Fruit fly (Drosophila melanogaster) ovary, adult (tissue): ENCODE results near the gene CG18628.

Experiments used
- CG17801 ChIP-seq: fragments of 200-800 bp; optimal IDR thresholded peaks from 2 replicates; lab custom pipeline; 2019; ENCODE audit warnings: missing biosample characterization, mild to moderate bottlenecking, missing genetic modification characterization, moderate library complexity; ENCODE audit not compliant: partially characterized antibody

The CG18628 gene

DNA sequence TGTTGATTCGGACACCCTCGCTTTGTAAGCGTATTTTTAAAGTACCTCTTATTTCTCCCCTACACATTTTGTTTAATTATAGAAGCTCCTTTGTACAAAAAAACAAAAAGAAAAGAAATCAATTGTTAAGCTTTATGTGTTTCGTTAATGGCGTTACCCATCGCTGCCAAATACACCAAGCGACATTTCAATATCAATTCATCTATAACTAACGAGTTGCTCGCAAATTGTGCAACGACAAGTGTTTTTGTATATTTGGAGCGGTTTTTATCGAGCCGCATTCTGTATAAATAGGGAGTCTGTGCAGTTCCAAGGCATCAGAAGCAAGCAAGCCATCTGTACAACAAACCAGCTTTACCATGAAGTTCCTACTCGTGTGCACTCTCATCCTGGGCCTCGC is at the start of gene CG18628:
Gene CG18628 (plus strand): TSS at position 301 of the 400 bp plus-strand sequence.
- TF ChIP-seq CG17801 (GFP tag; lab: Kevin White, UChicago), result no peak

DNA sequence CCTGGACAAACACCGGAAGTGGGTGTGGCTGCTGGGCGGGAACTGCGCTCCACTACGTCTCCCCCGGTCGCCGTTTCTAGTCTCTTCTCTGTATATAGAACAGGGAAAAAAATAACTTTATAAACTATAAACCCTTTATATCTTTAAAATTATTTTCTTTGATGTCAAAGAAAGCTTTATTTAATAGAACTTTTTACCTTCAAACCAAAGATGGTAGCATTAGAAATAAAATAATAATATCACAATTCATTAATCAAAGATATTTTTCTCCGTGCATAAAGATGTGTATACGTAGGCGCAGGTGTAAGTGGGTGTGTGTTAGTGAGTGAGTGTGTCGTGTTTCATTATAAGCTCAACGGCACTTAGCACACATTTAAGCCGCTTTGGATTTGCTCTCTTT is 40.0 kb upstream of the CG18628 start:
- TF ChIP-seq CG17801 (GFP tag; lab: Kevin White, UChicago), result no peak

DNA sequence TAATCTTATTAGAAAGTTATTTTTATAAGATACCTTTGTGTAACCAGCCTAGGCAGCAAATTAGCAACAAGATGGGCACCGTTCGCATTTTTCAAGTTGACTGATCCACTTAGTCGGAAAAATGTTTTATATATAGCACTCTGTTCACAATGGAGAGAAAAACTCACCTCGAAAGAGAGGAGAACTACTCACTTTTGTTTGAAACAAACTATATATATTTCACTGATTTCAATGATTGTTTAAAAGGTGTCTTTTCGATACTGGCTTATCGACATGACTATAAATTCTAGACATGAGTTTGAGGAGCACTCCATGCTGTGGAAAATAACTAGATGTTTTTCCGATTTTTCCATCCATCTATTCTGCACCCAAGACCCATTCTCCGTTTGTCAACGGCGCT is 16.1 kb upstream of the CG18628 start, which contains the start of gene CG42521:
Gene CG42521 (minus strand): TSS at position 101 of the 400 bp plus-strand sequence.
- no peak for TF ChIP-seq CG17801 (GFP tag; lab: Kevin White, UChicago)

DNA sequence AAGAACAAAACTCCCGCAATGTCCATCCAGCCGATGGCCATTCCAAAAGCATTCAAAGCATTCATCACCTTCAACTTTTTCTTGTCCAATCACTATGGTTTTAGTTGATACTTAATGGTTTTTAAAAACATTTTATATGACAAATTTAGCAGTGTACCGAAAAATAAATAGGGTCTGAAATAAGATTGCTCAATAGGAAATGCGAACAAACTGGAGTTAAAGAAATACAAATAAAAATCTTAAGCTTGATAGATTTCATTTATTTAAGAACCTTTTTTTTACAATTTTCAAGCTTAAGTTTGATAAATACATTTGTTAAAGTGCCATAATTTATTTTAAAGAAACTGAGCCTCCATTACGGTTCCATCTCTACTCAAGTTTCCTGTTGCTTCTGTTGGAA is 14.0 kb upstream of the CG18628 start, which contains the start of gene CG43127:
Gene CG43127 (minus strand): TSS at position 101 of the 400 bp plus-strand sequence.
- TF ChIP-seq CG17801 (GFP tag; lab: Kevin White, UChicago), result no peak

DNA sequence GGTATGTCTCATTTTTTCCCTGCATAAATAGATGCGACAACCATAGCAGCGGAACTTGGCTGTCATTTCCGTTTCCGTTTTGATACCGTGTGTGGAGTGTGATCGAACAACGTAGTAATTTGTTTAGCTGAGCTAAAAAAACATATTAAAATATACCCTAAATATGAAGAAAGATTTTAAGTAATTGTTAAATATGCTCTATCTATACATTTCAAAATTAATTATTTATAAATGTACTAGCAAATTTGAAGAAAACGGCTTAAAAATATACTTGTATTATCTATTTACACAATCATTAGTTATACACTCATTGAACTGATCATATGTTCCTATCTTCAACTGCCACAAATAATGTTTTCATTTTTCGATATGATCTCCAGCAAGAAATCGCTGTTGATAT is 13.3 kb upstream of the CG18628 start, which contains the start of gene CG34238:
Gene CG34238 (plus strand): TSS at position 301 of the 400 bp plus-strand sequence.
- no peak for TF ChIP-seq CG17801 (GFP tag; lab: Kevin White, UChicago)

DNA sequence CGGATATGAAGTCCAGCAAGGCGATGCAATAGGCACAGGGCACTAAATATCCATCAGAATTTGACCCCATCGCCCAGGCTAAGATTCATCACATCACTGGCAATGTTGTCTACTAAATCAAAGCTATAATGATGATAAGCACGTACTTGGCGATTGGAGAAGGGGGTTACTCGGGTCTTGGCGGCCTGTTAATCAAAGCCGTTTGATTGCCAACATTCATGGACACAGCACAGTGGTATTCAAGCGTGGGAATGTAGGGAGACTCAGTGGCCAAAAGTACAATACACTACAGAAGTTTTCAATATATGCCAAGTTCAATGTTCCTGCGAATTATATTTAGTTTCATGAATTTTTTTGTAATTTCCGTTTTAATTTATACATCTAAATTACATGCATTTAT is 11.2 kb upstream of the CG18628 start, which contains the start of gene CG14151:
Gene CG14151 (minus strand): TSS at position 101 of the 400 bp plus-strand sequence.
- TF ChIP-seq CG17801 (GFP tag; lab: Kevin White, UChicago), result no peak

DNA sequence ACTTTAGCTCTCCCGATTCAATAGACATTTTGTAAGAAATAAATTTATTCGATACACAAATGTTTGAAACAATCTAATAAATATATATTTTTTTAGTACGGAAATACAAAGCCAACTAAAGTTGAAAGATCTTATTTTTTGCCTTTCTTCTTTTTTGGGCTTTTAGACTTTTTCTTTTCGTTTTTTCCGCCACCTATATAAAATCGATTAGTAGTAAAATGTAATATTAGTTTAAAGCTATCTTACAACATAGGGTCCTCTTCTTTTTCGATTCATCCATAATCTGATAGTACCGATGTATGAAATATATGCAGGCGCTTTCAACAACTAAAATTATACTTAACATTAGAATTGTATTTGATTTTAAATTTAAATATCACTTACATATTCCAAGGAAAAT is 9.6 kb upstream of the CG18628 start, which contains the start of gene CG42536:
Gene CG42536 (minus strand): TSS at position 101 of the 400 bp plus-strand sequence.
- no peak for TF ChIP-seq CG17801 (GFP tag; lab: Kevin White, UChicago)

DNA sequence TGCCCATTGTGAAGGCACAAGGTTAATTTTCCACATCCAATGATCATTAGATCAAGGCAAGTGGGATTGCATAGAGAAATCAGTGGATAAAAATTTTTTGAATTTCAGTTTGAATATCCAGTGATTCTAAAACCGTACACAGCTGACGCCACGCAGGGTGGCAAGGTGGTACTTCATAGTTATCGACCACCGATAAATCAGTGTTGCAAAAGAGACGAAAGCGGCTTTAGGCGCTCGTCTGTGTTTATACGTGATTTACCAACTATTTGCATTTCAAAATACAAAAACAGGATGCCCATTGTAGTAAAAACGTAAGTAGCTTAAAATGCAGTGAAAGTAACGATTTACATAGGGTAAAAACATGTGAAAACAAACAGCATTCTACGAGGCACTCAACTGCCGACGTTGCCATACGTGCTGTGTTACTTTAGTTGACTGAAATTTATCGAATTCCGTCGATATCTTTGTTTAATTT is 8.6 kb upstream of the CG18628 start, which contains the start of the genes CG42535, CG34001 and hay:
Gene CG42535 (minus strand): TSS at position 51 of the 475 bp plus-strand sequence.
Gene CG34001 (plus strand): TSS at position 195 of the 475 bp plus-strand sequence.
Gene hay (plus strand): TSS at position 195 of the 475 bp plus-strand sequence.
- TF ChIP-seq CG17801 (GFP tag; lab: Kevin White, UChicago), result no peak

DNA sequence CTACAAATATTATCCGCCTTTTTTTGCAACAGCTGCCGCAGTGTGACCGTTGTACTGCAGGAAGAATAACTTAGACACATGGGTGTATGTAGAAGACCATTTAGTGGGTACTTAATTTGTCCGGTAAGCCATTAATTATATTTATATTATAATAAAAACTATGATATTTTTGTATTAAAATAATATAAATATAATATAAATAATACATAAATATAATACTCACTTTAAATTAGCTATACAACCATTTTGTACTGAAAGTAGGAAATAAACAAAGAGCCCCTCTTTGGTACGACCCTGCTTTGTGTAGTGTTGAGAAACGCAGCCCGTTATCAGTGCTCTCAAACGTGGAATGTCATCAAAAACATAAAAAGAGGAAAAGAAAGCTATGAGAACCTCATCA is 1.7 kb upstream of the CG18628 start, which contains the start of gene Cnep1r2:
Gene Cnep1r2 (plus strand): TSS at position 328 of the 400 bp plus-strand sequence.
- TF ChIP-seq CG17801 (GFP tag; lab: Kevin White, UChicago), result peak; percentile 96

DNA sequence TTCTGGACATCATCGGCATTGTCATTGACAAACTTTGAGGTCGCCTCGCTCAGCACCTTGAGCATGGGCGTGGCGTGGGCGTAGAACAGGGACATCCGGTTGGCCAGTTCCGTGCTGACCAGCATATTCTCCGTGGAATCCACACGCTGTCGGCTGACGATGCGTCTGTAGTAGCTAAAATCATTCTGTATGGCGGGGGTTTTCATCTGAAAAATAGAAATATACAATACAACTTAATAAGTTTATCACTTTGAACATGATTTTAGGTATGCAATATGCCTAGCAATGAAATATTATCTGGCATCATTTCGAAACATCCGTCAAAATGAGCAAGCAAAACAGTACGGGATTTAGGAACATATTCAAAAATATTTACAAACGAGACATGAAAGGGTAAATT is 2.0 kb downstream of the CG18628 start, which contains the start of gene CG14154:
Gene CG14154 (plus strand): TSS at position 301 of the 400 bp plus-strand sequence.
- no peak for TF ChIP-seq CG17801 (GFP tag; lab: Kevin White, UChicago)

DNA sequence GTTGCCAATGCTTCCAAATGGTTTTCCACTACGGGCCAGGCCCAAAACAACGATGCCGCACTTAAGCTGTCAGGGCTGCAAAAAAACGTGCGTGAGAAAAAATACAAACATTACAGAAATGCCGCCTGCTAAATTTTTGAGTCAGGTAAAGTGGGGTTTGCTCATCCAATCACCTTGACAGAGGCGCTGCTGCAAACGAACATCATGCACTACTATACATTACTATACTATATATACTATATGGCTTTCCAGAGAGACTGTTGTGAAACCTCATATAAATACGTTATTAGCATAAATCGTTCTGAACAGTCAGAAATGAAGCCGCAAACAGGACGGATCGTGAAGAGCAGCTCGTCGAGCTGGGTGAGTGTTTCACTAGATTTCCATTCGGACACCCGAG is 3.7 kb downstream of the CG18628 start, which contains the start of gene CG14153:
Gene CG14153 (plus strand): TSS at position 301 of the 400 bp plus-strand sequence.
- TF ChIP-seq CG17801 (GFP tag; lab: Kevin White, UChicago), result no peak

DNA sequence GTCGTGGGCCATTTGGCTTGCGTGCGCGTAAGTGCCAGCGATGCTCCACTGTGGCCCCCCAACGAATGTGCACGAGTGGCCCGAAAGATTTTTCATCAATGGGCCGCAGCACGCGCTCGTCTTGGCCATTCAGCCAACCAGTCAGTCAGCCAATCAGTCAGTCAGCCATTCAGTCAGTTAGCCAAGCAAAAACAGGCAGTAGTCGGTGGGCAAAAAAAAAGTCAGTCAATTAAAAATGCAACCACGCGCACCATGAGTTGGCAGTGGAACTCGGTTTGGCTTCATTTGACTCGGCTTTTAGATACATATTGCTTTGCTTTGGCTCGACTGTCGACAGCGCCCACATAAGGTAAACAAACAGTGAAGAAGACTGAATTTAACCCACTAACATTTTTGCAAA is 6.4 kb downstream of the CG18628 start:
- TF ChIP-seq CG17801 (GFP tag; lab: Kevin White, UChicago), result no peak

DNA sequence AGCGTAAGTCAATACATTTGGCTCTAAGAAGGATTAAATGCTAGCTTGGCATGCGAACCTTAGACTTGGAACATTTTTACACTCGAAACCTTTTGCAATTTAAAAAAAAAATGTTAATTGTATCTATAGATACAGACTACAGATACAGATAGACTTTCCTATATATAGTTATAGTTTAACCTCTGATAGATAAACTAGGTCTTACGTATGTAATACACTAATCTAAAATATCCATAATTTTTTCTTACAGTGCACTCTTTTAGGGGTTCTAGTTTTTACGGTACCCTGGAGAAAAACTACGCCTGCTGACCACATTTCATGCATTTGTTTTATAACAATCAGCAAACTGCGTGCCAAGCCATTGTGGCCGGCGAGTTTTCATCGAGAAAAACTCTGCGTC is 7.6 kb downstream of the CG18628 start:
- TF ChIP-seq CG17801 (GFP tag; lab: Kevin White, UChicago), result no peak

DNA sequence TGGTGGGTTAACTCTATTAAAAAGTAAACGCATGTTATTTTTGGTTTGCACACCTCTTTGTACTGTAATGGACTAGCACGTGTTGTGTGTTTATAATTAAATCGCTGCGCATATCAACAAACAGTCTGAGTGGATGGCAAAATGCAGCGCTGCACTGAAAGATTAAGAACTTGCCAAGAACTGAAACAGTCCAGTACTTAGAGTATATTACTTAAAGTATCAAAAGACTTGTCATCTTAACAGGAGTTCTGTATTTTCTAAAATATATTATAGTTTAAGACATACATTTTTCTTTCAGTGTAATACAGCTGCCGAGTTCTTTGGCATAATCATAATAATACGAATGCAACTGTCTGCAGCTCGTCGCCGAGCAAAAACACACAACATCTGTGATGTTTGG is 8.9 kb downstream of the CG18628 start:
- TF ChIP-seq CG17801 (GFP tag; lab: Kevin White, UChicago), result no peak

DNA sequence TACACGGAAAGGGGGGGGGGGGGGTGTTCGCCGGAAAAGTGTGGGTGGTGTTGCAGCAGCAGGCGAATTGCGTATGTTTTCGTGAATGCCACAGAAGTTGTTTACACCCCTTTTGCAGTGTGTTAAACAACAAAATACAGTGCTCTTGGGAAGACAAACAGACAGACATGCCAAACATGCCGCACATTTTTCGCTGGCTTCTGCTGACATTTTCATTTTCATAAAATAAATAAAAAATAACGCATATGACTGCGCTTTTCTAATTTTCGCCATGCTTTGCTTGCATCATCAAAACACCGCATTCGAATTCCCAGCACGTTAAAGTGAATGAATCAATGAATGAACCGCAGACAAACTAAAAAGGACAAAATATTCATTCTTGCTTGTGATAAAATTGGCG is 11.7 kb downstream of the CG18628 start:
- TF ChIP-seq CG17801 (GFP tag; lab: Kevin White, UChicago), result no peak

DNA sequence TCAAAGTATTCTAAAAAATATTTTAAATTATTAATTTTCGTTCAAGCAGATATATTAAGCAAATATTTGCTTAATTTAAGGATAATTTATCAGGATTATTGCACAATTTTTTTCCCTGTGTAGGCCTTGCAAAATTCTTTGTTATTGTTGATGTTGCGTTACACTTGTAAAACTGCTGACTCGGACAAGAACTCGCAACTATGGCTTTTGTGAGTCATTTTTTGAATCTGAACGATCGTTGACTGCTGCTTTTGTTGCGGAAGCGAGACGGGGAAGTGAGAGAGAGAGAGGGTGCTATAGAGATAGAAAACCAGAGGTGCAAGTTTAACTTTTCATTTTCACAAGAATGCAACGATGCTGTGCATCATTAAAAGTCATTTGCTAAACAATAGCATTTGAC is 12.9 kb downstream of the CG18628 start:
- TF ChIP-seq CG17801 (GFP tag; lab: Kevin White, UChicago), result no peak
